Fruit fly (Drosophila melanogaster) whole organism, prepupa: Measurements from ENCODE around the gene Ugt304A1.

Experiments
- CG1621 ChIP-seq: fragments of 200-800 bp; sonication (Bioruptor generic); optimal IDR thresholded peaks from 3 replicates; lab custom pipeline; 2018; ENCODE audit warnings: missing biosample characterization, mild to moderate bottlenecking, missing genetic modification characterization
- Eip75B ChIP-seq: fragments of 200-800 bp; sonication (Bioruptor generic); optimal IDR thresholded peaks from 3 replicates; lab custom pipeline; 2016; ENCODE audit warnings: missing biosample characterization, missing genetic modification characterization

- TF ChIP-seq Eip75B (GFP tag; lab: Kevin White, UChicago): no peak
- TF ChIP-seq CG1621 (tag; lab: Kevin White, UChicago): peak; percentile 56
Observed at dm6 chr3R:11200042-11200884, 25.1 kb upstream of the Ugt304A1 start.
